Worm (Caenorhabditis elegans) whole organism, L1 larva: ENCODE data around the gene mrpl-51.
A peak's percentile ranks its signal among the peaks of the same experiment; 100 is the strongest.

ENCODE experiments used
- C04F5.9 ChIP-seq: sonication (generic microtip); optimal IDR thresholded peaks from 2 replicates; lab custom pipeline; 2016; ENCODE audit warnings: missing genetic modification characterization, missing compliant biosample characterization
- C34B4.2 ChIP-seq: sonication (generic microtip); optimal IDR thresholded peaks from 2 replicates; lab custom pipeline; 2017; ENCODE audit warnings: mild to moderate bottlenecking, missing genetic modification characterization, missing compliant biosample characterization
- F16B12.6 ChIP-seq: fragments of 150-350 bp; optimal IDR thresholded peaks from 2 replicates; lab custom pipeline; 2014; ENCODE audit warnings: missing biosample characterization, missing genetic modification characterization
- Y116A8C.19 ChIP-seq: sonication (generic microtip); optimal IDR thresholded peaks from 2 replicates; lab custom pipeline; 2016; ENCODE audit warnings: missing compliant biosample characterization, missing genetic modification characterization, borderline replicate concordance
- aly-2 ChIP-seq: fragments of 150-350 bp; optimal IDR thresholded peaks from 2 replicates; lab custom pipeline; 2014; ENCODE audit warnings: missing biosample characterization, missing genetic modification characterization
- blmp-1 ChIP-seq: fragments of 150-350 bp; optimal IDR thresholded peaks from 2 replicates; lab custom pipeline; 2014; ENCODE audit warnings: missing biosample characterization, missing genetic modification characterization
- ceh-82 ChIP-seq, 3 experiments: fragments of 150-350 bp in 1 of 3; sonication (generic microtip) in 2 of 3; optimal IDR thresholded peaks; 2 replicates each; lab custom pipeline; 2014 to 2017; ENCODE audit warnings: missing biosample characterization in 3 of 3, missing genetic modification characterization in 3 of 3
- ceh-88 ChIP-seq: fragments of 200-800 bp; sonication (Bioruptor generic); IDR thresholded peaks from 2 replicates; pipeline ENCODE4 v1.3.6; 2022; ENCODE audit warnings: missing genetic modification characterization, missing compliant biosample characterization
- ces-1 ChIP-seq: fragments of 150-350 bp; optimal IDR thresholded peaks from 2 replicates; lab custom pipeline; 2014; ENCODE audit warnings: missing biosample characterization, missing genetic modification reagents, missing genetic modification characterization
- dpl-1 ChIP-seq, 3 experiments: fragments of 150-350 bp in 2 of 3; sonication (generic microtip) in 1 of 3; optimal IDR thresholded peaks; 2 replicates each; lab custom pipeline; 2014 to 2017; ENCODE audit warnings: missing biosample characterization in 3 of 3, missing genetic modification characterization in 3 of 3, missing genetic modification reagents in 3 of 3
- dsc-1 ChIP-seq: sonication (generic microtip); optimal IDR thresholded peaks from 2 replicates; lab custom pipeline; 2016; ENCODE audit warnings: mild to moderate bottlenecking, missing genetic modification characterization, missing compliant biosample characterization
- efl-1 ChIP-seq, 4 experiments: fragments of 150-350 bp; optimal IDR thresholded peaks in 3 of 4; peaks in 1 of 4; 1 replicate in 1 of 4; 2 replicates in 3 of 4; lab custom pipeline; 2014; ENCODE audit warnings: missing biosample characterization in 2 of 4, missing genetic modification characterization in 2 of 4, missing genetic modification reagents in 2 of 4
- egl-27 ChIP-seq, 2 experiments: fragments of 150-350 bp in 1 of 2; sonication (generic microtip); optimal IDR thresholded peaks; 3 replicates each; lab custom pipeline; 2017 to 2018; ENCODE audit warnings: missing biosample characterization in 2 of 2, missing genetic modification characterization in 2 of 2, missing genetic modification reagents in 2 of 2
- elt-3 ChIP-seq, 6 experiments: fragments of 150-350 bp in 1 of 6; sonication (generic microtip); optimal IDR thresholded peaks; 2 replicates each; lab custom pipeline; 2017 to 2018; ENCODE audit warnings: missing biosample characterization in 6 of 6, missing genetic modification characterization in 6 of 6, inconsistent platforms in 1 of 6
- fkh-10 ChIP-seq: sonication (generic microtip); optimal IDR thresholded peaks from 2 replicates; lab custom pipeline; 2017; ENCODE audit warnings: missing biosample characterization, missing genetic modification reagents, missing genetic modification characterization
- fkh-8 ChIP-seq: sonication (generic microtip); optimal IDR thresholded peaks from 2 replicates; lab custom pipeline; 2016; ENCODE audit warnings: mild to moderate bottlenecking, missing genetic modification characterization, missing compliant biosample characterization
- fos-1 ChIP-seq: fragments of 150-350 bp; optimal IDR thresholded peaks from 2 replicates; lab custom pipeline; 2014; ENCODE audit warnings: missing biosample characterization, missing genetic modification characterization
- irx-1 ChIP-seq: sonication (generic microtip); optimal IDR thresholded peaks from 2 replicates; lab custom pipeline; 2016; ENCODE audit warnings: missing genetic modification characterization, missing compliant biosample characterization
- isw-1 ChIP-seq: fragments of 200-800 bp; sonication (Bioruptor generic); IDR thresholded peaks from 2 replicates; pipeline ENCODE4 v1.3.6; 2022; ENCODE audit warnings: missing genetic modification characterization, missing compliant biosample characterization
- lin-14 ChIP-seq: fragments of 200-800 bp; sonication (Bioruptor generic); optimal IDR thresholded peaks from 2 replicates; lab custom pipeline; 2018; ENCODE audit warnings: mild to moderate bottlenecking, missing genetic modification characterization, moderate library complexity, missing compliant biosample characterization
- lin-15B ChIP-seq: fragments of 150-350 bp; sonication (generic microtip); optimal IDR thresholded peaks from 3 replicates; lab custom pipeline; 2014; ENCODE audit warnings: missing biosample characterization, missing genetic modification characterization
- lin-35 ChIP-seq, 2 experiments: fragments of 150-350 bp; optimal IDR thresholded peaks; 2 replicates each; lab custom pipeline; 2014; ENCODE audit warnings: missing biosample characterization in 2 of 2, missing genetic modification characterization in 2 of 2, missing genetic modification reagents in 2 of 2
- lir-3 ChIP-seq: sonication (generic microtip); optimal IDR thresholded peaks from 2 replicates; lab custom pipeline; 2016; ENCODE audit warnings: mild to moderate bottlenecking, missing genetic modification characterization, moderate library complexity, missing compliant biosample characterization; ENCODE audit not compliant: poor library complexity
- lsy-2 ChIP-seq, 2 experiments: fragments of 150-350 bp; optimal IDR thresholded peaks; 2 replicates each; lab custom pipeline; 2014; ENCODE audit warnings: missing biosample characterization in 2 of 2, missing genetic modification characterization in 2 of 2
- mab-9 ChIP-seq: fragments of 200-800 bp; sonication (Bioruptor generic); IDR thresholded peaks from 2 replicates; pipeline ENCODE4 v1.3.6; 2022; ENCODE audit warnings: missing genetic modification reagents, missing genetic modification characterization, missing compliant biosample characterization
- mdl-1 ChIP-seq, 2 experiments: fragments of 150-350 bp; optimal IDR thresholded peaks; 2 replicates each; lab custom pipeline; 2014 to 2017; ENCODE audit warnings: missing biosample characterization in 2 of 2, missing genetic modification characterization in 2 of 2, inconsistent platforms in 1 of 2
- mef-2 ChIP-seq: fragments of 150-350 bp; optimal IDR thresholded peaks from 2 replicates; lab custom pipeline; 2014; ENCODE audit warnings: missing biosample characterization, missing genetic modification characterization
- mep-1 ChIP-seq: fragments of 150-350 bp; optimal IDR thresholded peaks from 2 replicates; lab custom pipeline; 2014; ENCODE audit warnings: missing biosample characterization, missing genetic modification characterization
- nhr-12 ChIP-seq: sonication (generic microtip); optimal IDR thresholded peaks from 2 replicates; lab custom pipeline; 2017; ENCODE audit warnings: missing biosample characterization, missing genetic modification characterization
- nhr-20 ChIP-seq: sonication (generic microtip); optimal IDR thresholded peaks from 2 replicates; lab custom pipeline; 2016; ENCODE audit warnings: mild to moderate bottlenecking, missing genetic modification characterization, missing compliant biosample characterization
- nhr-47 ChIP-seq: sonication (generic microtip); optimal IDR thresholded peaks from 2 replicates; lab custom pipeline; 2016; ENCODE audit warnings: mild to moderate bottlenecking, missing genetic modification characterization, moderate library complexity, missing compliant biosample characterization
- nhr-71 ChIP-seq: sonication (generic microtip); optimal IDR thresholded peaks from 2 replicates; lab custom pipeline; 2016; ENCODE audit warnings: mild to moderate bottlenecking, missing genetic modification characterization, moderate library complexity, missing compliant biosample characterization
- nhr-76 ChIP-seq: sonication (generic microtip); optimal IDR thresholded peaks from 2 replicates; lab custom pipeline; 2017; ENCODE audit warnings: missing biosample characterization, missing genetic modification characterization
- nhr-77 ChIP-seq: fragments of 150-350 bp; optimal IDR thresholded peaks from 2 replicates; lab custom pipeline; 2014; ENCODE audit warnings: missing biosample characterization, missing genetic modification characterization
- nhr-90 ChIP-seq: sonication (generic microtip); optimal IDR thresholded peaks from 2 replicates; lab custom pipeline; 2016; ENCODE audit warnings: mild to moderate bottlenecking, missing genetic modification characterization, missing compliant biosample characterization; ENCODE audit not compliant: poor library complexity
- pqm-1 ChIP-seq: sonication (generic microtip); optimal IDR thresholded peaks from 3 replicates; lab custom pipeline; 2017; ENCODE audit warnings: missing biosample characterization, missing genetic modification characterization
- rnt-1 ChIP-seq: sonication (generic microtip); optimal IDR thresholded peaks from 2 replicates; lab custom pipeline; 2016; ENCODE audit warnings: mild to moderate bottlenecking, missing genetic modification characterization, moderate library complexity, missing compliant biosample characterization
- skn-1 ChIP-seq: fragments of 150-350 bp; optimal IDR thresholded peaks from 2 replicates; lab custom pipeline; 2014; ENCODE audit warnings: missing biosample characterization, missing genetic modification characterization
- snu-23 ChIP-seq: sonication (generic microtip); optimal IDR thresholded peaks from 2 replicates; lab custom pipeline; 2016; ENCODE audit warnings: missing genetic modification characterization, missing compliant biosample characterization
- sox-4 ChIP-seq: sonication (generic microtip); optimal IDR thresholded peaks from 2 replicates; lab custom pipeline; 2016; ENCODE audit warnings: missing genetic modification characterization, missing compliant biosample characterization
- swsn-7 ChIP-seq: sonication (generic microtip); optimal IDR thresholded peaks from 2 replicates; lab custom pipeline; 2016; ENCODE audit warnings: missing genetic modification characterization, missing compliant biosample characterization
- tbx-2 ChIP-seq: sonication (generic microtip); optimal IDR thresholded peaks from 2 replicates; lab custom pipeline; 2016; ENCODE audit warnings: missing genetic modification characterization, missing compliant biosample characterization
- tlp-1 ChIP-seq: fragments of 150-350 bp; optimal IDR thresholded peaks from 2 replicates; lab custom pipeline; 2014; ENCODE audit warnings: missing biosample characterization, missing genetic modification characterization
- unc-130 ChIP-seq: fragments of 150-350 bp; optimal IDR thresholded peaks from 2 replicates; lab custom pipeline; 2017; ENCODE audit warnings: missing biosample characterization, missing genetic modification characterization, inconsistent platforms
- unc-98 ChIP-seq: fragments of 200-800 bp; sonication (Bioruptor generic); IDR thresholded peaks from 2 replicates; pipeline ENCODE4 v1.3.6; 2022; ENCODE audit warnings: missing genetic modification characterization, missing compliant biosample characterization
- vab-15 ChIP-seq: sonication (generic microtip); optimal IDR thresholded peaks from 2 replicates; lab custom pipeline; 2017; ENCODE audit warnings: missing genotype, mild to moderate bottlenecking, missing genetic modification characterization, missing compliant biosample characterization
- xbp-1 ChIP-seq: sonication (generic microtip); optimal IDR thresholded peaks from 2 replicates; lab custom pipeline; 2016; ENCODE audit warnings: missing genetic modification characterization, missing compliant biosample characterization
- zip-4 ChIP-seq: fragments of 200-800 bp; sonication (Bioruptor generic); optimal IDR thresholded peaks from 2 replicates; lab custom pipeline; 2018; ENCODE audit warnings: mild to moderate bottlenecking, missing genetic modification characterization, moderate library complexity, missing compliant biosample characterization
- ztf-11 ChIP-seq, 2 experiments: sonication (generic microtip); optimal IDR thresholded peaks; 2 replicates each; lab custom pipeline; 2016 to 2017; ENCODE audit warnings: missing genetic modification characterization in 2 of 2, missing biosample characterization in 1 of 2, missing compliant biosample characterization in 1 of 2

The mrpl-51 gene

ce11 chrIV:12029722-12030182, 1.4 kb upstream of the mrpl-51 start, which contains the start of gene T12G3.11:
Gene T12G3.11 (minus strand): TSS chrIV:12029772.
- TF ChIP-seq mef-2 (tag; lab: Kevin White, UChicago), result no peak
- peak; percentile 62 for TF ChIP-seq nhr-71
- TF ChIP-seq dsc-1 (tag; lab: Kevin White, UChicago), result peak; percentile 29
- TF ChIP-seq tbx-2, result peak; percentile 49
- TF ChIP-seq pqm-1, result no peak
- no peak for TF ChIP-seq nhr-76 (tag; lab: Kevin White, UChicago)
- peak; percentile 57 for TF ChIP-seq xbp-1
- TF ChIP-seq skn-1 (tag; lab: Kevin White, UChicago), result peak; percentile 31
- TF ChIP-seq nhr-20, result peak; percentile 62
- TF ChIP-seq elt-3 (tag; optimal IDR thresholded peaks at IDR 0.05; lab: Kevin White, UChicago), result peak in 1 of 6 experiments; percentile 19
- peak; percentile 48 for TF ChIP-seq lin-14
- no peak for TF ChIP-seq sox-4 (tag; lab: Kevin White, UChicago)
- peak in 1 of 2 experiments; percentile 11 for TF ChIP-seq mdl-1 (tag; optimal IDR thresholded peaks at IDR 0.05; lab: Kevin White, UChicago)
- TF ChIP-seq rnt-1 (tag; lab: Kevin White, UChicago), result peak; percentile 38
- peak; percentile 30 to 56 (median 39) for TF ChIP-seq dpl-1 (GFP tag; optimal IDR thresholded peaks at IDR 0.05; lab: Kevin White, UChicago)
- TF ChIP-seq aly-2 (tag; lab: Kevin White, UChicago), result no peak
- TF ChIP-seq irx-1 (tag; lab: Kevin White, UChicago), result peak; percentile 24
- peak; percentile 62 for TF ChIP-seq nhr-47 (tag; lab: Kevin White, UChicago)
- TF ChIP-seq efl-1 (optimal IDR thresholded peaks at IDR 0.05; lab: Kevin White, UChicago), result peak; percentile 56 to 66
- TF ChIP-seq efl-1 (GFP tag; optimal IDR thresholded peaks at IDR 0.05 in 1 of 2; lab: Kevin White, UChicago), result peak; percentile 67 to 93
- TF ChIP-seq snu-23 (GFP tag; lab: Kevin White, UChicago), result peak; percentile 75
- TF ChIP-seq ceh-82 (tag; optimal IDR thresholded peaks at IDR 0.05; lab: Kevin White, UChicago), result peak in 2 of 3 experiments; percentile 7 to 20
- peak; percentile 59 for TF ChIP-seq swsn-7 (tag; lab: Kevin White, UChicago)
- no peak for TF ChIP-seq C34B4.2 (tag; lab: Kevin White, UChicago)
- TF ChIP-seq lir-3 (tag; lab: Kevin White, UChicago), result peak; percentile 3
- TF ChIP-seq ceh-88, result no peak
- peak; percentile 49 to 55 for TF ChIP-seq lin-35 (GFP tag; optimal IDR thresholded peaks at IDR 0.05; lab: Kevin White, UChicago)
- peak; percentile 10 for TF ChIP-seq lin-15B (tag; lab: Kevin White, UChicago)
- peak; percentile 70 to 76 for TF ChIP-seq lsy-2 (tag; optimal IDR thresholded peaks at IDR 0.05; lab: Kevin White, UChicago)
- TF ChIP-seq F16B12.6 (tag; lab: Kevin White, UChicago), result peak; percentile 86

- peak; percentile 83 for TF ChIP-seq fkh-8 (tag; lab: Kevin White, UChicago)
- no peak for TF ChIP-seq unc-130 (tag; lab: Kevin White, UChicago)
- TF ChIP-seq tlp-1, result no peak
- peak; percentile 60 to 70 (median 63) for TF ChIP-seq dpl-1 (GFP tag; optimal IDR thresholded peaks at IDR 0.05; lab: Kevin White, UChicago)
- no peak for TF ChIP-seq nhr-12
- TF ChIP-seq irx-1 (tag; lab: Kevin White, UChicago), result peak; percentile 32
- no peak for TF ChIP-seq C34B4.2 (tag; lab: Kevin White, UChicago)
- peak; percentile 72 for TF ChIP-seq tbx-2
- TF ChIP-seq Y116A8C.19 (tag; lab: Kevin White, UChicago), result no peak
- TF ChIP-seq nhr-76 (tag; lab: Kevin White, UChicago), result no peak
- no peak for TF ChIP-seq pqm-1
- TF ChIP-seq unc-98 (GFP tag; lab: Robert Waterston, UW), result no peak
- no peak for TF ChIP-seq aly-2 (tag; lab: Kevin White, UChicago)
- no peak for TF ChIP-seq ces-1 (GFP tag; lab: Kevin White, UChicago)
- peak; percentile 67 for TF ChIP-seq fos-1 (tag; lab: Kevin White, UChicago)
- peak; percentile 62 to 86 for TF ChIP-seq lin-35 (GFP tag; optimal IDR thresholded peaks at IDR 0.05; lab: Kevin White, UChicago)
- TF ChIP-seq mep-1 (tag; lab: Kevin White, UChicago), result peak; percentile 93
- TF ChIP-seq isw-1, result peak; percentile 54; the same call in 1 of the 2 replicates
- TF ChIP-seq vab-15 (tag; lab: Kevin White, UChicago), result no peak
- no peak for TF ChIP-seq zip-4
- TF ChIP-seq blmp-1 (tag; lab: Kevin White, UChicago), result peak; percentile 44
- no peak for TF ChIP-seq egl-27 (tag; optimal IDR thresholded peaks at IDR 0.05; lab: Kevin White, UChicago)
- peak; percentile 63 for TF ChIP-seq nhr-77
- TF ChIP-seq C04F5.9, result no peak
- peak; percentile 68 for TF ChIP-seq rnt-1 (tag; lab: Kevin White, UChicago)
- peak; percentile 72 for TF ChIP-seq nhr-90
- no peak for TF ChIP-seq mab-9 (GFP tag; lab: Robert Waterston, UW)
- peak in 2 of 6 experiments; percentile 71 to 80 for TF ChIP-seq elt-3 (tag; optimal IDR thresholded peaks at IDR 0.05; lab: Kevin White, UChicago)
- no peak for TF ChIP-seq fkh-10 (GFP tag; lab: Kevin White, UChicago)
- TF ChIP-seq ztf-11 (tag; optimal IDR thresholded peaks at IDR 0.05; lab: Kevin White, UChicago), result peak in 1 of 2 experiments; percentile 55
These were observed 1.3 kb downstream of the mrpl-51 start for ce11 chrIV:12032383-12032782.
